Fruit fly (Drosophila melanogaster) whole organism, embryonic: Measurements from ENCODE around the gene Rbbp5.

ENCODE experiments used
- Atf6 ChIP-seq: fragments of 200-800 bp; sonication (Bioruptor generic); IDR thresholded peaks from 2 replicates; pipeline ENCODE4 v1.3.6; 2022; ENCODE audit warnings: missing biosample characterization, missing genetic modification characterization
- BEAF-32 ChIP-seq: fragments of 200-800 bp; sonication (Bioruptor generic); optimal IDR thresholded peaks from 3 replicates; lab custom pipeline; 2017; ENCODE audit warnings: missing biosample characterization, missing genetic modification characterization, mild to moderate bottlenecking, moderate library complexity, missing genetic modification reagents
- CG10321 ChIP-seq: fragments of 200-800 bp; sonication (Bioruptor generic); IDR thresholded peaks from 2 replicates; pipeline ENCODE4 v1.3.6; 2022; ENCODE audit warnings: missing biosample characterization, missing genetic modification characterization
- CG10462 ChIP-seq: fragments of 200-800 bp; sonication (Bioruptor generic); optimal IDR thresholded peaks from 2 replicates; lab custom pipeline; 2016; ENCODE audit warnings: missing biosample characterization, missing genetic modification characterization
- CG10979 ChIP-seq: fragments of 200-800 bp; sonication (Bioruptor generic); optimal IDR thresholded peaks from 2 replicates; lab custom pipeline; 2018; ENCODE audit warnings: missing biosample characterization, mild to moderate bottlenecking, missing genetic modification characterization, moderate library complexity
- CG11398 ChIP-seq: fragments of 200-800 bp; sonication (Bioruptor generic); optimal IDR thresholded peaks from 2 replicates; lab custom pipeline; 2016; ENCODE audit warnings: missing biosample characterization, missing genetic modification characterization
- CG15479 ChIP-seq: fragments of 200-800 bp; sonication (Bioruptor generic); optimal IDR thresholded peaks from 3 replicates; lab custom pipeline; 2019; ENCODE audit warnings: missing biosample characterization, mild to moderate bottlenecking, missing genetic modification characterization, moderate library complexity
- CG16779 ChIP-seq: fragments of 200-800 bp; sonication (Bioruptor generic); IDR thresholded peaks from 2 replicates; pipeline ENCODE4 v1.3.6; 2022; ENCODE audit warnings: missing biosample characterization, missing genetic modification characterization
- CG16815 ChIP-seq: fragments of 200-800 bp; sonication (Bioruptor generic); optimal IDR thresholded peaks from 3 replicates; lab custom pipeline; 2017; ENCODE audit warnings: missing biosample characterization, mild to moderate bottlenecking, missing genetic modification characterization
- CG17359 ChIP-seq: fragments of 200-800 bp; sonication (Bioruptor generic); optimal IDR thresholded peaks from 3 replicates; lab custom pipeline; 2018; ENCODE audit warnings: missing biosample characterization, mild to moderate bottlenecking, missing genetic modification characterization, moderate library complexity
- CG18619 ChIP-seq: fragments of 200-800 bp; sonication (Bioruptor generic); optimal IDR thresholded peaks from 3 replicates; lab custom pipeline; 2017; ENCODE audit warnings: missing biosample characterization, mild to moderate bottlenecking, missing genetic modification characterization
- CG33557 ChIP-seq: fragments of 200-800 bp; sonication (Bioruptor generic); optimal IDR thresholded peaks from 2 replicates; lab custom pipeline; 2019; ENCODE audit warnings: missing biosample characterization, mild to moderate bottlenecking, missing genetic modification characterization, moderate library complexity
- CG34376 ChIP-seq: fragments of 200-800 bp; sonication (Bioruptor generic); optimal IDR thresholded peaks from 2 replicates; lab custom pipeline; 2018; ENCODE audit warnings: missing biosample characterization, mild to moderate bottlenecking, missing genetic modification characterization
- CG3847 ChIP-seq: fragments of 200-800 bp; sonication (Bioruptor generic); IDR thresholded peaks from 2 replicates; pipeline ENCODE4 v1.3.6; 2022; ENCODE audit warnings: missing biosample characterization, missing genetic modification characterization
- CG4360 ChIP-seq: fragments of 200-800 bp; sonication (Bioruptor generic); IDR thresholded peaks from 2 replicates; pipeline ENCODE4 v1.3.6; 2022; ENCODE audit warnings: missing biosample characterization, missing genetic modification characterization
- CG43689 ChIP-seq: fragments of 200-800 bp; sonication (Bioruptor generic); IDR thresholded peaks from 2 replicates; pipeline ENCODE4 v1.3.6; 2022; ENCODE audit warnings: missing biosample characterization, missing genetic modification characterization
- CG4404 ChIP-seq: fragments of 200-800 bp; sonication (Bioruptor generic); IDR thresholded peaks from 2 replicates; pipeline ENCODE4 v1.3.6; 2022; ENCODE audit warnings: missing biosample characterization, missing genetic modification characterization
- CG7963 ChIP-seq: fragments of 200-800 bp; sonication (Bioruptor generic); IDR thresholded peaks from 3 replicates; pipeline ENCODE4 v1.3.6; 2022; ENCODE audit warnings: missing biosample characterization, missing genetic modification characterization; ENCODE audit not compliant: partially characterized antibody
- CG8388 ChIP-seq: fragments of 200-800 bp; sonication (Bioruptor generic); optimal IDR thresholded peaks from 2 replicates; lab custom pipeline; 2019; ENCODE audit warnings: missing biosample characterization, mild to moderate bottlenecking, missing genetic modification characterization, moderate library complexity
- CG8924 ChIP-seq: fragments of 200-800 bp; optimal IDR thresholded peaks from 3 replicates; lab custom pipeline; 2019; ENCODE audit warnings: missing biosample characterization, mild to moderate bottlenecking, missing genetic modification characterization, moderate library complexity
- D19A ChIP-seq: fragments of 200-800 bp; optimal IDR thresholded peaks from 3 replicates; lab custom pipeline; 2019; ENCODE audit warnings: missing biosample characterization, mild to moderate bottlenecking, missing genetic modification characterization, moderate library complexity
- Deaf1 ChIP-seq: fragments of 200-800 bp; optimal IDR thresholded peaks from 3 replicates; lab custom pipeline; 2019; ENCODE audit warnings: missing biosample characterization, mild to moderate bottlenecking, missing genetic modification characterization, moderate library complexity
- Dfd ChIP-seq, 2 experiments: fragments of >200 bp; optimal IDR thresholded peaks; 2 replicates each; lab custom pipeline; 2017; ENCODE audit warnings: missing biosample characterization in 2 of 2, missing genetic modification characterization in 2 of 2
- E2f1 ChIP-seq: fragments of 200-800 bp; sonication (Bioruptor generic); IDR thresholded peaks from 2 replicates; pipeline ENCODE4 v1.3.6; 2022; ENCODE audit warnings: missing biosample characterization, missing genetic modification characterization
- HHEX ChIP-seq: fragments of 200-800 bp; sonication (Bioruptor generic); optimal IDR thresholded peaks from 3 replicates; lab custom pipeline; 2017; ENCODE audit warnings: missing biosample characterization, mild to moderate bottlenecking, missing genetic modification characterization, missing genetic modification reagents
- MESR4 ChIP-seq: fragments of 200-800 bp; sonication (Bioruptor generic); optimal IDR thresholded peaks from 2 replicates; lab custom pipeline; 2018; ENCODE audit warnings: missing biosample characterization, mild to moderate bottlenecking, missing genetic modification characterization, moderate library complexity
- Med ChIP-seq: fragments of 200-800 bp; sonication (Bioruptor generic); peaks from one replicate; lab custom pipeline; 2016; ENCODE audit warnings: missing biosample characterization, missing genetic modification characterization, mild to moderate bottlenecking, inconsistent platforms, moderate library complexity
- Side ChIP-seq: fragments of 200-800 bp; sonication (Bioruptor generic); optimal IDR thresholded peaks from 2 replicates; lab custom pipeline; 2016; ENCODE audit warnings: missing biosample characterization, missing genetic modification characterization
- Six4 ChIP-seq: fragments of 200-800 bp; sonication (Bioruptor generic); optimal IDR thresholded peaks from 2 replicates; lab custom pipeline; 2016; ENCODE audit warnings: missing biosample characterization, missing genetic modification characterization
- Usf ChIP-seq: fragments of 200-800 bp; sonication (Bioruptor generic); optimal IDR thresholded peaks from 2 replicates; lab custom pipeline; 2017; ENCODE audit warnings: missing genotype, missing biosample characterization, missing genetic modification characterization
- br ChIP-seq: fragments of >200 bp; optimal IDR thresholded peaks from 2 replicates; lab custom pipeline; 2017
- chm ChIP-seq: fragments of 200-800 bp; sonication (Bioruptor generic); IDR thresholded peaks from 2 replicates; pipeline ENCODE4 v1.3.6; 2022; ENCODE audit warnings: missing biosample characterization, missing genetic modification characterization
- ewg ChIP-seq: fragments of 200-800 bp; sonication (Bioruptor generic); optimal IDR thresholded peaks from 3 replicates; lab custom pipeline; 2017; ENCODE audit warnings: mild to moderate bottlenecking, missing biosample characterization, missing genetic modification reagents, missing genetic modification characterization
- fd3F ChIP-seq: fragments of 200-800 bp; sonication (Bioruptor generic); optimal IDR thresholded peaks from 2 replicates; lab custom pipeline; 2018; ENCODE audit warnings: missing biosample characterization, mild to moderate bottlenecking, missing genetic modification characterization, moderate library complexity
- gt ChIP-seq: fragments of 200-800 bp; sonication (Bioruptor generic); IDR thresholded peaks from 2 replicates; pipeline ENCODE4 v1.3.6; 2022; ENCODE audit warnings: missing biosample characterization, missing genetic modification characterization
- hkb ChIP-seq, 2 experiments: fragments of 200-800 bp in 1 of 2; fragments of >200 bp in 1 of 2; sonication (Bioruptor generic) in 1 of 2; IDR thresholded peaks in 1 of 2; optimal IDR thresholded peaks in 1 of 2; 2 replicates each; pipeline versions ENCODE4 v1.3.6 to Lab custom; 2017 to 2022; ENCODE audit warnings: missing biosample characterization in 1 of 2, missing genetic modification characterization in 1 of 2
- inv ChIP-seq: fragments of 200-800 bp; sonication (Bioruptor generic); IDR thresholded peaks from 2 replicates; pipeline ENCODE4 v1.3.6; 2022; ENCODE audit warnings: missing biosample characterization, missing genetic modification characterization; ENCODE audit not compliant: partially characterized antibody
- kah ChIP-seq: fragments of 200-800 bp; sonication (Bioruptor generic); optimal IDR thresholded peaks from 2 replicates; lab custom pipeline; 2018; ENCODE audit warnings: missing biosample characterization, mild to moderate bottlenecking, missing genetic modification characterization
- kay ChIP-seq: fragments of 200-800 bp; sonication (Bioruptor generic); optimal IDR thresholded peaks from 2 replicates; lab custom pipeline; 2016; ENCODE audit warnings: missing biosample characterization, missing genetic modification characterization
- lilli ChIP-seq: fragments of 200-800 bp; sonication (Bioruptor generic); optimal IDR thresholded peaks from 3 replicates; lab custom pipeline; 2016; ENCODE audit warnings: missing biosample characterization, missing genetic modification characterization
- luna ChIP-seq: fragments of 200-800 bp; sonication (Bioruptor generic); optimal IDR thresholded peaks from 2 replicates; lab custom pipeline; 2016; ENCODE audit warnings: missing biosample characterization, missing genetic modification characterization
- schlank ChIP-seq: fragments of 200-800 bp; sonication (Bioruptor generic); optimal IDR thresholded peaks from 2 replicates; lab custom pipeline; 2018; ENCODE audit warnings: missing biosample characterization, mild to moderate bottlenecking, missing genetic modification characterization
- sd ChIP-seq: fragments of 200-800 bp; sonication (Bioruptor generic); optimal IDR thresholded peaks from 3 replicates; lab custom pipeline; 2018; ENCODE audit warnings: missing biosample characterization, mild to moderate bottlenecking, missing genetic modification characterization, moderate library complexity
- sim ChIP-seq: fragments of 200-800 bp; sonication (Bioruptor generic); IDR thresholded peaks from 2 replicates; pipeline ENCODE4 v1.3.6; 2022; ENCODE audit warnings: missing biosample characterization, missing genetic modification characterization
- tll ChIP-seq, 2 experiments: fragments of 200-800 bp in 1 of 2; fragments of >200 bp in 1 of 2; sonication (Bioruptor generic) in 1 of 2; optimal IDR thresholded peaks; 2 replicates each; lab custom pipeline; 2017 to 2019; ENCODE audit warnings: missing biosample characterization in 2 of 2, missing genetic modification characterization in 2 of 2, mild to moderate bottlenecking in 1 of 2, moderate library complexity in 1 of 2
- tna ChIP-seq: fragments of 200-800 bp; sonication (Bioruptor generic); IDR thresholded peaks from 2 replicates; pipeline ENCODE4 v1.3.6; 2022; ENCODE audit warnings: missing biosample characterization, missing genetic modification characterization; ENCODE audit not compliant: partially characterized antibody
- unc-4 ChIP-seq: fragments of 200-800 bp; sonication (Bioruptor generic); IDR thresholded peaks from 2 replicates; pipeline ENCODE4 v1.3.6; 2022; ENCODE audit warnings: missing biosample characterization, missing genetic modification characterization; ENCODE audit not compliant: partially characterized antibody
- unpg ChIP-seq: fragments of 200-800 bp; sonication (Bioruptor generic); optimal IDR thresholded peaks from 3 replicates; lab custom pipeline; 2018; ENCODE audit warnings: missing biosample characterization, mild to moderate bottlenecking, missing genetic modification characterization, moderate library complexity

Rbbp5 gene

dm6 chr3L:20347762-20348580, at the start of gene Rbbp5, which contains the start of gene eRF1 (continued):
- peak; percentile 75 for TF ChIP-seq tna (GFP tag; lab: Robert Waterston, UW)
- TF ChIP-seq D19A (tag; lab: Kevin White, UChicago) = no peak
- TF ChIP-seq CG7963 (GFP tag; lab: Robert Waterston, UW) = peak; percentile 84
- TF ChIP-seq Side (GFP tag; lab: Kevin White, UChicago) = peak; percentile 47
- TF ChIP-seq chm (GFP tag; lab: Robert Waterston, UW) = peak; percentile 61
- TF ChIP-seq CG33557 (GFP tag; lab: Kevin White, UChicago) = peak; percentile 55
- peak; percentile 95 for TF ChIP-seq BEAF-32 (GFP tag; lab: Kevin White, UChicago)
- TF ChIP-seq Six4 (GFP tag; lab: Kevin White, UChicago) = peak; percentile 66
- TF ChIP-seq Usf (GFP tag; lab: Kevin White, UChicago) = no peak
- TF ChIP-seq sd (tag; lab: Kevin White, UChicago) = no peak
- no peak for TF ChIP-seq schlank
- peak; percentile 51 for TF ChIP-seq kay
- TF ChIP-seq Med (GFP tag; lab: Kevin White, UChicago) = peak; percentile 92
- no peak for TF ChIP-seq Deaf1 (tag; lab: Kevin White, UChicago)
- no peak for TF ChIP-seq br (lab: Kevin White, UChicago)
- peak; percentile 5 for TF ChIP-seq luna
- peak; percentile 57 for TF ChIP-seq fd3F (GFP tag; lab: Kevin White, UChicago)
- peak; percentile 19; the same call in 1 of the 2 replicates for TF ChIP-seq gt (GFP tag; lab: Robert Waterston, UW)
- TF ChIP-seq tll (GFP tag; optimal IDR thresholded peaks at IDR 0.05; lab: Kevin White, UChicago) = no peak
- TF ChIP-seq CG17359 (tag; lab: Kevin White, UChicago) = peak; percentile 69
- TF ChIP-seq CG4360 (GFP tag; lab: Robert Waterston, UW) = no peak
- no peak for TF ChIP-seq CG4404
- TF ChIP-seq CG10979 (tag; lab: Kevin White, UChicago) = peak; percentile 63
- peak; percentile 72 for TF ChIP-seq CG8388 (GFP tag; lab: Kevin White, UChicago)
- TF ChIP-seq CG16779 (GFP tag; lab: Robert Waterston, UW) = no peak
- peak; percentile 76 for TF ChIP-seq E2f1
- TF ChIP-seq CG16815 (GFP tag; lab: Kevin White, UChicago) = peak; percentile 58
- peak; percentile 83 for TF ChIP-seq unc-4
- peak; percentile 24 for TF ChIP-seq CG34376 (GFP tag; lab: Kevin White, UChicago)
- TF ChIP-seq Atf6 (GFP tag; lab: Robert Waterston, UW) = peak; percentile 65
- peak; percentile 73 for TF ChIP-seq unpg (GFP tag; lab: Kevin White, UChicago)
- TF ChIP-seq sim (GFP tag; lab: Robert Waterston, UW) = no peak
- TF ChIP-seq MESR4 = peak; percentile 88
- TF ChIP-seq CG43689 = peak; percentile 43; the same call in 1 of the 2 replicates
- no peak for TF ChIP-seq Dfd (GFP tag; optimal IDR thresholded peaks at IDR 0.05; lab: Kevin White, UChicago)
- TF ChIP-seq CG10462 (GFP tag; lab: Kevin White, UChicago) = no peak
- peak; percentile 84 for TF ChIP-seq lilli (GFP tag; lab: Kevin White, UChicago)
- TF ChIP-seq CG11398 (GFP tag; lab: Kevin White, UChicago) = no peak
- TF ChIP-seq ewg (GFP tag; lab: Kevin White, UChicago) = peak; percentile 48
- TF ChIP-seq hkb (optimal IDR thresholded peaks at IDR 0.05; lab: Kevin White, UChicago) = peak; percentile 27
- peak; percentile 66; the same call in 1 of the 2 replicates for TF ChIP-seq hkb (GFP tag; IDR thresholded peaks at IDR 0.05; lab: Robert Waterston, UW)
- peak; percentile 40 for TF ChIP-seq CG18619 (GFP tag; lab: Kevin White, UChicago)
- no peak for TF ChIP-seq HHEX
- TF ChIP-seq CG8924 (tag; lab: Kevin White, UChicago) = peak; percentile 85
- peak; percentile 92 for TF ChIP-seq inv (GFP tag; lab: Robert Waterston, UW)
- peak; percentile 74 for TF ChIP-seq CG15479 (GFP tag; lab: Kevin White, UChicago)
- TF ChIP-seq CG3847 = peak; percentile 85
- TF ChIP-seq CG10321 = 0 out of 2 replicates have a peak, but pooled peaks have one; percentile 31
- no peak for TF ChIP-seq kah
